Worm (Caenorhabditis elegans): ENCODE data around the gene moma-1.

ce11 chrIII:819313-819712 lies 32.9 kb downstream of the moma-1 start:
- TF ChIP-seq nhr-28 (tag; optimal IDR thresholded peaks at IDR 0.05) (no peak), fos-1 (tag; optimal IDR thresholded peaks at IDR 0.05) (no peak), daf-19 (GFP tag; conservative IDR thresholded peaks at IDR 0.05) (no peak), ztf-11 (tag; optimal IDR thresholded peaks at IDR 0.05) (no peak), zfp-2 (tag; optimal IDR thresholded peaks at IDR 0.05) (no peak), ceh-28 (tag; optimal IDR thresholded peaks at IDR 0.05) (no peak), R02D3.7 (tag; optimal IDR thresholded peaks at IDR 0.05) (no peak), unc-130 (GFP tag; optimal IDR thresholded peaks at IDR 0.05) (no peak), mdl-1 (tag; optimal IDR thresholded peaks at IDR 0.05) (no peak), ceh-82 (tag; optimal IDR thresholded peaks at IDR 0.05) (no peak), skn-1 (tag; optimal IDR thresholded peaks at IDR 0.05) (no peak), unc-62 (GFP tag; optimal IDR thresholded peaks at IDR 0.05 in 1 of 2) (no peak), unc-62 (tag; optimal IDR thresholded peaks at IDR 0.05) (no peak), nhr-48 (tag; optimal IDR thresholded peaks at IDR 0.05) (no peak), nhr-77 (tag; optimal IDR thresholded peaks at IDR 0.05) (no peak)

Data from whole organism, L4 larva.